Worm (Caenorhabditis elegans) whole organism, L3 larva: Measurements from ENCODE around the gene F13A2.2.

ENCODE experiments used
- ZK546.5 ChIP-seq: sonication (generic microtip); optimal IDR thresholded peaks from 2 replicates; lab custom pipeline; 2017; ENCODE audit warnings: missing biosample characterization, missing genetic modification characterization
- aly-2 ChIP-seq: fragments of 150-350 bp; optimal IDR thresholded peaks from 2 replicates; lab custom pipeline; 2014; ENCODE audit warnings: missing biosample characterization, missing genetic modification characterization
- elt-3 ChIP-seq, 3 experiments: fragments of 150-350 bp in 1 of 3; sonication (generic microtip) in 2 of 3; optimal IDR thresholded peaks; 2 replicates in 2 of 3; 4 replicates in 1 of 3; lab custom pipeline; 2014 to 2017; ENCODE audit warnings: missing biosample characterization in 3 of 3, missing genetic modification characterization in 3 of 3
- hmg-11 ChIP-seq: sonication (generic microtip); optimal IDR thresholded peaks from 2 replicates; lab custom pipeline; 2016; ENCODE audit warnings: missing genetic modification characterization, missing compliant biosample characterization
- jun-1 ChIP-seq: fragments of 150-350 bp; optimal IDR thresholded peaks from 2 replicates; lab custom pipeline; 2014; ENCODE audit warnings: missing biosample characterization, missing genetic modification reagents, missing genetic modification characterization
- lin-39 ChIP-seq: fragments of 150-350 bp; optimal IDR thresholded peaks from 2 replicates; lab custom pipeline; 2018; ENCODE audit warnings: missing biosample characterization, missing genetic modification reagents, missing genetic modification characterization
- nfya-1 ChIP-seq: sonication (generic microtip); optimal IDR thresholded peaks from 2 replicates; lab custom pipeline; 2017; ENCODE audit warnings: missing genetic modification characterization, mild to moderate bottlenecking, missing compliant biosample characterization, antibody characterized with exemption, moderate library complexity; ENCODE audit not compliant: insufficient read depth
- nhr-23 ChIP-seq: fragments of 150-350 bp; optimal IDR thresholded peaks from 2 replicates; lab custom pipeline; 2014; ENCODE audit warnings: missing biosample characterization, missing genetic modification reagents, missing genetic modification characterization
- nhr-25 ChIP-seq: sonication (generic microtip); optimal IDR thresholded peaks from 2 replicates; lab custom pipeline; 2017; ENCODE audit warnings: missing biosample characterization, missing genetic modification characterization
- nhr-76 ChIP-seq: fragments of 150-350 bp; sonication (generic microtip); optimal IDR thresholded peaks from 5 replicates; lab custom pipeline; 2014; ENCODE audit warnings: missing biosample characterization, missing genetic modification characterization
- pqm-1 ChIP-seq: fragments of 150-350 bp; optimal IDR thresholded peaks from 2 replicates; lab custom pipeline; 2017; ENCODE audit warnings: missing biosample characterization, missing genetic modification characterization, inconsistent platforms
- zag-1 ChIP-seq: fragments of 150-350 bp; optimal IDR thresholded peaks from 2 replicates; lab custom pipeline; 2014; ENCODE audit warnings: missing biosample characterization, missing genetic modification characterization

DNA sequence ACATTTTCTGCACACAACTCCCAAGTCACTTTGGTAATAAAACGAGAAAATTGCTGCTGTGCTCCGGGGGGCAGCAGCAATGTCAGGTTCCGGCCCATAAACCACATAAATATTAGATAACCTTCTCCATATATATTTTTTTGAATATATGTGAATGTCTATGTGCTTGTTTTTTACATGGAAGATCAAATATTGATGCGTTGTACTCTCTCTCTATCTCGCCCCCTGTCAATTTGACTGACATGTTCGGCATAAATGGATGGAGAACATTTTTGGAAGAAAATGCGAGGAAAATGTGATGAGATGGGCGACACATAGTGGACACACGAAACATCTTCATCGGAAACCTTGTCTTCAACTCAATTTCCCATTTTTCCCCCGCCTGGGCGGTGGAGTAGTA lies 24.4 kb downstream of the F13A2.2 start:
- TF ChIP-seq aly-2 (tag; lab: Kevin White, UChicago) (no peak), nhr-76 (no peak), jun-1 (tag; lab: Kevin White, UChicago) (no peak), pqm-1 (tag; lab: Kevin White, UChicago) (no peak), zag-1 (tag; lab: Kevin White, UChicago) (no peak), ZK546.5 (no peak), nhr-25 (no peak), nhr-23 (tag; lab: Kevin White, UChicago) (no peak), nfya-1 (no peak), elt-3 (tag; optimal IDR thresholded peaks at IDR 0.05; lab: Kevin White, UChicago) (no peak), lin-39 (tag; lab: Kevin White, UChicago) (no peak), hmg-11 (tag; lab: Kevin White, UChicago) (no peak)
